Fruit fly (Drosophila melanogaster) whole organism, embryonic: ENCODE results near the gene lqfR.

ENCODE experiments used
- B-H2 ChIP-seq: fragments of 200-800 bp; sonication (Bioruptor generic); optimal IDR thresholded peaks from 2 replicates; lab custom pipeline; 2018; ENCODE audit warnings: missing biosample characterization, mild to moderate bottlenecking, missing genetic modification characterization
- CG15479 ChIP-seq: fragments of 200-800 bp; sonication (Bioruptor generic); optimal IDR thresholded peaks from 3 replicates; lab custom pipeline; 2019; ENCODE audit warnings: missing biosample characterization, mild to moderate bottlenecking, missing genetic modification characterization, moderate library complexity
- CG17328 ChIP-seq: fragments of 200-800 bp; sonication (Bioruptor generic); IDR thresholded peaks from 2 replicates; pipeline ENCODE4 v1.3.6; 2022; ENCODE audit warnings: missing biosample characterization, missing genetic modification characterization
- CG17829 ChIP-seq: fragments of 200-800 bp; optimal IDR thresholded peaks from 2 replicates; lab custom pipeline; 2019; ENCODE audit warnings: missing biosample characterization, mild to moderate bottlenecking, missing genetic modification characterization, moderate library complexity
- CG2875 ChIP-seq: fragments of 200-800 bp; sonication (Bioruptor generic); optimal IDR thresholded peaks from 2 replicates; lab custom pipeline; 2017; ENCODE audit warnings: missing biosample characterization, mild to moderate bottlenecking, missing genetic modification characterization, missing genetic modification reagents
- CG3065 ChIP-seq: fragments of 200-800 bp; sonication (Bioruptor generic); optimal IDR thresholded peaks from 2 replicates; lab custom pipeline; 2016; ENCODE audit warnings: missing biosample characterization, missing genetic modification characterization
- CG31388 ChIP-seq: fragments of 200-800 bp; sonication (Bioruptor generic); optimal IDR thresholded peaks from 2 replicates; lab custom pipeline; 2016; ENCODE audit warnings: missing biosample characterization, missing genetic modification characterization
- CG3407 ChIP-seq: fragments of 200-800 bp; sonication (Bioruptor generic); optimal IDR thresholded peaks from 2 replicates; lab custom pipeline; 2018; ENCODE audit warnings: missing biosample characterization, mild to moderate bottlenecking, missing genetic modification characterization
- CG3726 ChIP-seq: fragments of 200-800 bp; sonication (Bioruptor generic); IDR thresholded peaks from 3 replicates; pipeline ENCODE4, ENCODE4 v1.3.6; 2022; ENCODE audit warnings: missing biosample characterization, missing genetic modification characterization
- CG4424 ChIP-seq: fragments of 200-800 bp; sonication (Bioruptor generic); optimal IDR thresholded peaks from 3 replicates; lab custom pipeline; 2016; ENCODE audit warnings: missing biosample characterization, missing genetic modification characterization
- CG6813 ChIP-seq: fragments of 200-800 bp; sonication (Bioruptor generic); optimal IDR thresholded peaks from 2 replicates; lab custom pipeline; 2017; ENCODE audit warnings: missing biosample characterization, missing genetic modification characterization, mild to moderate bottlenecking, moderate library complexity, missing genetic modification reagents
- CG6854 ChIP-seq: fragments of 200-800 bp; sonication (Bioruptor generic); optimal IDR thresholded peaks from 3 replicates; lab custom pipeline; 2017; ENCODE audit warnings: missing biosample characterization, mild to moderate bottlenecking, missing genetic modification characterization
- CG7372 ChIP-seq: fragments of 200-800 bp; sonication (Bioruptor generic); IDR thresholded peaks from 2 replicates; pipeline ENCODE4 v1.3.6; 2022; ENCODE audit warnings: missing biosample characterization, missing genetic modification characterization
- CG7839 ChIP-seq: fragments of 200-800 bp; sonication (Bioruptor generic); optimal IDR thresholded peaks from 3 replicates; lab custom pipeline; 2018; ENCODE audit warnings: missing biosample characterization, mild to moderate bottlenecking, missing genetic modification characterization, moderate library complexity
- CG8944 ChIP-seq: fragments of 200-800 bp; sonication (Bioruptor generic); optimal IDR thresholded peaks from 3 replicates; lab custom pipeline; 2016; ENCODE audit warnings: missing biosample characterization, missing genetic modification characterization
- CG9437 ChIP-seq: fragments of 200-800 bp; sonication (Bioruptor generic); optimal IDR thresholded peaks from 2 replicates; lab custom pipeline; 2018; ENCODE audit warnings: missing biosample characterization, mild to moderate bottlenecking, missing genetic modification characterization
- CoRest ChIP-seq: fragments of 200-800 bp; sonication (Bioruptor generic); optimal IDR thresholded peaks from 3 replicates; lab custom pipeline; 2018; ENCODE audit warnings: missing biosample characterization, mild to moderate bottlenecking, missing genetic modification characterization, moderate library complexity
- D19B ChIP-seq: fragments of 200-800 bp; sonication (Bioruptor generic); optimal IDR thresholded peaks from 2 replicates; lab custom pipeline; 2017; ENCODE audit warnings: missing biosample characterization, mild to moderate bottlenecking, missing genetic modification characterization
- Dll ChIP-seq: fragments of 200-800 bp; sonication (Bioruptor generic); IDR thresholded peaks from 4 replicates; pipeline ENCODE4 v1.3.6; 2022; ENCODE audit warnings: missing biosample characterization, missing genetic modification characterization; ENCODE audit not compliant: partially characterized antibody
- Gsc ChIP-seq: fragments of 200-800 bp; sonication (Bioruptor generic); IDR thresholded peaks from 2 replicates; pipeline ENCODE4 v1.3.6; 2022; ENCODE audit warnings: missing biosample characterization, missing genetic modification characterization
- Hmr ChIP-seq: fragments of 200-800 bp; sonication (Bioruptor generic); optimal IDR thresholded peaks from 3 replicates; lab custom pipeline; 2017; ENCODE audit warnings: mild to moderate bottlenecking, missing biosample characterization, missing genetic modification reagents, missing genetic modification characterization
- Meics ChIP-seq: fragments of 200-800 bp; sonication (Bioruptor generic); optimal IDR thresholded peaks from 2 replicates; lab custom pipeline; 2017; ENCODE audit warnings: missing biosample characterization, mild to moderate bottlenecking, missing genetic modification characterization
- Nf-YA ChIP-seq: fragments of 200-800 bp; sonication (Bioruptor generic); IDR thresholded peaks from 2 replicates; pipeline ENCODE4 v1.3.6; 2022; ENCODE audit warnings: missing biosample characterization, missing genetic modification characterization
- Ravus ChIP-seq: fragments of 200-800 bp; sonication (Bioruptor generic); IDR thresholded peaks from 2 replicates; pipeline ENCODE4 v1.3.6; 2022; ENCODE audit warnings: missing biosample characterization, missing genetic modification characterization
- Rfx ChIP-seq: fragments of 200-800 bp; sonication (Bioruptor generic); IDR thresholded peaks from 2 replicates; pipeline ENCODE4 v1.3.6; 2022; ENCODE audit warnings: missing biosample characterization, missing genetic modification characterization
- Sox100B ChIP-seq: fragments of 200-800 bp; sonication (Bioruptor generic); optimal IDR thresholded peaks from 3 replicates; lab custom pipeline; 2018; ENCODE audit warnings: missing biosample characterization, mild to moderate bottlenecking, missing genetic modification characterization
- Spps ChIP-seq: fragments of 200-800 bp; sonication (Bioruptor generic); optimal IDR thresholded peaks from 2 replicates; lab custom pipeline; 2018; ENCODE audit warnings: missing biosample characterization, mild to moderate bottlenecking, missing genetic modification characterization
- ac ChIP-seq: fragments of 200-800 bp; sonication (Bioruptor generic); optimal IDR thresholded peaks from 3 replicates; lab custom pipeline; 2017; ENCODE audit warnings: missing biosample characterization, mild to moderate bottlenecking, missing genetic modification characterization
- amos ChIP-seq: fragments of 200-800 bp; sonication (Bioruptor generic); IDR thresholded peaks from 2 replicates; pipeline ENCODE4 v1.3.6; 2022; ENCODE audit warnings: missing biosample characterization, missing genetic modification characterization; ENCODE audit not compliant: partially characterized antibody
- ase ChIP-seq: fragments of 200-800 bp; sonication (Bioruptor generic); IDR thresholded peaks from 3 replicates; pipeline ENCODE4 v1.3.6; 2022; ENCODE audit warnings: missing biosample characterization, missing genetic modification characterization
- bowl ChIP-seq: fragments of 200-800 bp; sonication (Bioruptor generic); IDR thresholded peaks from 2 replicates; pipeline ENCODE4 v1.3.6; 2022; ENCODE audit warnings: missing biosample characterization, missing genetic modification characterization
- bsh ChIP-seq, 2 experiments: fragments of 200-800 bp; sonication (Bioruptor generic); optimal IDR thresholded peaks; 2 replicates each; lab custom pipeline; 2017 to 2018; ENCODE audit warnings: mild to moderate bottlenecking in 2 of 2, missing biosample characterization in 2 of 2, missing genetic modification characterization in 2 of 2, moderate library complexity in 1 of 2
- dmrt11E ChIP-seq: fragments of 200-800 bp; sonication (Bioruptor generic); optimal IDR thresholded peaks from 3 replicates; lab custom pipeline; 2018; ENCODE audit warnings: missing biosample characterization, mild to moderate bottlenecking, missing genetic modification characterization, moderate library complexity
- fd96Cb ChIP-seq: fragments of 200-800 bp; sonication (Bioruptor generic); optimal IDR thresholded peaks from 2 replicates; lab custom pipeline; 2018; ENCODE audit warnings: missing biosample characterization, mild to moderate bottlenecking, missing genetic modification characterization, moderate library complexity
- gcm ChIP-seq: fragments of 200-800 bp; sonication (Bioruptor generic); optimal IDR thresholded peaks from 2 replicates; lab custom pipeline; 2019; ENCODE audit warnings: missing biosample characterization, mild to moderate bottlenecking, missing genetic modification characterization, moderate library complexity
- gro ChIP-seq: fragments of 200-800 bp; sonication (Bioruptor generic); optimal IDR thresholded peaks from 2 replicates; lab custom pipeline; 2016; ENCODE audit warnings: missing biosample characterization, missing genetic modification characterization
- hth ChIP-seq: fragments of >200 bp; optimal IDR thresholded peaks from 2 replicates; lab custom pipeline; 2017; ENCODE audit warnings: inconsistent platforms
- kni ChIP-seq: fragments of 200-800 bp; sonication (Bioruptor generic); optimal IDR thresholded peaks from 3 replicates; lab custom pipeline; 2017; ENCODE audit warnings: mild to moderate bottlenecking, missing biosample characterization, missing genetic modification reagents, missing genetic modification characterization
- mam ChIP-seq: fragments of 200-800 bp; sonication (Bioruptor generic); optimal IDR thresholded peaks from 3 replicates; lab custom pipeline; 2016; ENCODE audit warnings: missing biosample characterization, missing genetic modification characterization
- nau ChIP-seq: fragments of 200-800 bp; sonication (Bioruptor generic); optimal IDR thresholded peaks from 3 replicates; lab custom pipeline; 2017; ENCODE audit warnings: missing biosample characterization, mild to moderate bottlenecking, missing genetic modification characterization, missing genetic modification reagents
- nerfin-2 ChIP-seq: fragments of 200-800 bp; sonication (Bioruptor generic); IDR thresholded peaks from 2 replicates; pipeline ENCODE4 v1.3.6; 2022; ENCODE audit warnings: missing biosample characterization, missing genetic modification characterization; ENCODE audit not compliant: partially characterized antibody
- pan ChIP-seq, 4 experiments: fragments of >200 bp in 3 of 4; fragments of 200-800 bp in 1 of 4; sonication (Bioruptor generic) in 1 of 4; optimal IDR thresholded peaks in 3 of 4; IDR thresholded peaks in 1 of 4; 2 replicates each; pipeline versions ENCODE4 v1.3.6 to Lab custom; 2017 to 2022; ENCODE audit warnings: missing biosample characterization in 2 of 4, missing genetic modification characterization in 2 of 4, mixed read lengths in 1 of 4
- pb ChIP-seq: fragments of 200-800 bp; sonication (Bioruptor generic); optimal IDR thresholded peaks from 3 replicates; lab custom pipeline; 2016; ENCODE audit warnings: missing biosample characterization, missing genetic modification characterization
- peb ChIP-seq: fragments of 200-800 bp; sonication (Bioruptor generic); IDR thresholded peaks from 2 replicates; pipeline ENCODE4 v1.3.6; 2022; ENCODE audit warnings: missing biosample characterization, missing genetic modification characterization
- pita ChIP-seq: fragments of 200-800 bp; sonication (Bioruptor generic); optimal IDR thresholded peaks from 2 replicates; lab custom pipeline; 2017; ENCODE audit warnings: missing biosample characterization, mild to moderate bottlenecking, missing genetic modification characterization
- sima ChIP-seq: fragments of 200-800 bp; sonication (Bioruptor generic); optimal IDR thresholded peaks from 2 replicates; lab custom pipeline; 2016; ENCODE audit warnings: missing biosample characterization, missing genetic modification characterization
- slou ChIP-seq: fragments of 200-800 bp; sonication (Bioruptor generic); optimal IDR thresholded peaks from 3 replicates; lab custom pipeline; 2016; ENCODE audit warnings: missing biosample characterization, missing genetic modification characterization
- tio ChIP-seq: fragments of 200-800 bp; sonication (Bioruptor generic); optimal IDR thresholded peaks from 2 replicates; lab custom pipeline; 2017; ENCODE audit warnings: missing biosample characterization, missing genetic modification characterization, inconsistent platforms
- unc-4 ChIP-seq: fragments of 200-800 bp; sonication (Bioruptor generic); IDR thresholded peaks from 2 replicates; pipeline ENCODE4 v1.3.6; 2022; ENCODE audit warnings: missing biosample characterization, missing genetic modification characterization; ENCODE audit not compliant: partially characterized antibody
- z ChIP-seq: fragments of 200-800 bp; sonication (Bioruptor generic); IDR thresholded peaks from 3 replicates; pipeline ENCODE4 v1.3.6; 2022; ENCODE audit warnings: missing biosample characterization, missing genetic modification characterization
- zfh2 ChIP-seq: fragments of 200-800 bp; sonication (Bioruptor generic); optimal IDR thresholded peaks from 2 replicates; lab custom pipeline; 2016; ENCODE audit warnings: missing biosample characterization, missing genetic modification characterization

lqfR gene

dm6 chr3R:22420911-22421310 is 9.8 kb downstream of the lqfR start, which contains the start of the genes Nop56 and mats (continued):
- TF ChIP-seq tio (GFP tag; lab: Kevin White, UChicago) (no peak), CG6854 (GFP tag; lab: Kevin White, UChicago) (no peak), Dll (GFP tag; lab: Robert Waterston, UW) (no peak), CG2875 (GFP tag; lab: Kevin White, UChicago) (no peak), nerfin-2 (no peak), Spps (tag; lab: Kevin White, UChicago) (no peak), D19B (GFP tag; lab: Kevin White, UChicago) (no peak), gcm (GFP tag; lab: Kevin White, UChicago) (peak; percentile 19), unc-4 (GFP tag; lab: Robert Waterston, UW) (0 out of 2 replicates have a peak, but pooled peaks have one; percentile 38), Sox100B (GFP tag; lab: Kevin White, UChicago) (no peak), Gsc (GFP tag; lab: Robert Waterston, UW) (no peak), zfh2 (GFP tag; lab: Kevin White, UChicago) (no peak), sima (GFP tag; lab: Kevin White, UChicago) (no peak), pita (GFP tag; lab: Kevin White, UChicago) (no peak), slou (GFP tag; lab: Kevin White, UChicago) (no peak), CG31388 (GFP tag; lab: Kevin White, UChicago) (no peak), CG17829 (tag; lab: Kevin White, UChicago) (peak; percentile 42), ac (GFP tag; lab: Kevin White, UChicago) (no peak), pb (GFP tag; lab: Kevin White, UChicago) (no peak), amos (GFP tag; lab: Robert Waterston, UW) (peak; percentile 13; the same call in 1 of the 2 replicates), CG3407 (GFP tag; lab: Kevin White, UChicago) (no peak), nau (no peak), CG3065 (GFP tag; lab: Kevin White, UChicago) (no peak), z (GFP tag; lab: Robert Waterston, UW) (no peak), CG6813 (GFP tag; lab: Kevin White, UChicago) (no peak), Nf-YA (GFP tag; lab: Robert Waterston, UW) (no peak), mam (GFP tag; lab: Kevin White, UChicago) (no peak), B-H2 (GFP tag; lab: Kevin White, UChicago) (peak; percentile 63), kni (no peak), pan (optimal IDR thresholded peaks at IDR 0.05; lab: Kevin White, UChicago) (no peak), pan (GFP tag; optimal IDR thresholded peaks at IDR 0.05 in 1 of 2, IDR thresholded peaks at IDR 0.05 in 1 of 2) (no peak), dmrt11E (tag; lab: Kevin White, UChicago) (no peak), CG8944 (no peak), CG9437 (no peak), peb (no peak), CG17328 (GFP tag; lab: Robert Waterston, UW) (no peak), CG7839 (tag; lab: Kevin White, UChicago) (no peak), bowl (no peak), CoRest (tag; lab: Kevin White, UChicago) (no peak), fd96Cb (no peak), CG4424 (no peak), bsh (GFP tag; optimal IDR thresholded peaks at IDR 0.05; lab: Kevin White, UChicago) (no peak), ase (GFP tag; lab: Robert Waterston, UW) (no peak), CG3726 (no peak), CG7372 (GFP tag; lab: Robert Waterston, UW) (no peak), Meics (no peak), CG15479 (GFP tag; lab: Kevin White, UChicago) (peak; percentile 43), hth (no peak), gro (peak; percentile 30), Hmr (GFP tag; lab: Kevin White, UChicago) (no peak), Rfx (GFP tag; lab: Robert Waterston, UW) (no peak), Ravus (GFP tag; lab: Robert Waterston, UW) (no peak)
